Worm (Caenorhabditis elegans): Measurements from ENCODE around the gene Y62E10A.3.

DNA sequence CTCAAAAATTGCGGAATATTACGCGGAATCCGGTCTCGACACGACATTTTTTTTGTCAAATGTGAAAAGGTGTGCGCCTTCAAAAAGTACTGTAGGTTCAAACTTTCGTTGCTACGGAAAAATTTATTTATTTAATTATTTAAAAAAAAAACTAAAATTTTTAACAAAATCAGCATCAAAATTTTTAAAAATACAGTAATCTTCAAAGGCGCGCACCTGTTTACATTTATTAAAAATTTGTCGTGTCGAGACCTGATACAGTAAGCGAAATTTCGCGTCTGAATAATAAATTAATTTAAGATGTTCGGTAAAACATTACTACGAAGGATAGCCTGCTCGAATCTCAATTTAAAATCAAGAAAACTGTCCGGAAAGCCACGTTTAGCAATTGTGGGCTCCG, 11.7 kb upstream of the Y62E10A.3 start, which contains the start of gene Y62E10A.6:
- TF ChIP-seq him-1 (tag; optimal IDR thresholded peaks at IDR 0.05), result no peak
- TF ChIP-seq W03F9.2 (tag; optimal IDR thresholded peaks at IDR 0.05), result no peak
- no peak for TF ChIP-seq dao-5 (tag; optimal IDR thresholded peaks at IDR 0.05)
